Fruit fly (Drosophila melanogaster): Measurements from ENCODE around the gene CG8003.
A peak's percentile ranks its signal among the peaks of the same experiment; 100 is the strongest.

Gene CG8003

dm6 chr3L:10683899-10684340, 22.6 kb downstream of the CG8003 start (continued):
- peak; percentile 48 for TF ChIP-seq Nf-YA (GFP tag; IDR thresholded peaks at IDR 0.05)
- peak; percentile 79 for TF ChIP-seq CG11695 (GFP tag; IDR thresholded peaks at IDR 0.05)
- peak; percentile 62 for TF ChIP-seq unpg (GFP tag; optimal IDR thresholded peaks at IDR 0.05)
- TF ChIP-seq E2f1 (GFP tag; IDR thresholded peaks at IDR 0.05): peak; percentile 56
- TF ChIP-seq CG7839 (tag; optimal IDR thresholded peaks at IDR 0.05): peak; percentile 86
- TF ChIP-seq stc (GFP tag; IDR thresholded peaks at IDR 0.05): peak; percentile 68; the same call in 1 of the 2 replicates
- TF ChIP-seq al (GFP tag; IDR thresholded peaks at IDR 0.05): peak; percentile 59; the same call in 1 of the 2 replicates
- peak; percentile 48 for TF ChIP-seq Jarid2 (GFP tag; optimal IDR thresholded peaks at IDR 0.05)
- no peak for TF ChIP-seq z (GFP tag; IDR thresholded peaks at IDR 0.05)
- peak; percentile 66; the same call in 1 of the 2 replicates for TF ChIP-seq ara (GFP tag; IDR thresholded peaks at IDR 0.05)
- no peak for TF ChIP-seq Dip2 (GFP tag; IDR thresholded peaks at IDR 0.05)
- peak; percentile 72 for TF ChIP-seq CG4424 (GFP tag; optimal IDR thresholded peaks at IDR 0.05)
- peak; percentile 63 for TF ChIP-seq CG2712 (tag; optimal IDR thresholded peaks at IDR 0.05)
- TF ChIP-seq Vsx1 (GFP tag; optimal IDR thresholded peaks at IDR 0.05): peak; percentile 61
- peak; percentile 51 for TF ChIP-seq CG8944 (GFP tag; optimal IDR thresholded peaks at IDR 0.05)
- peak; percentile 16 for TF ChIP-seq CG1529 (GFP tag; optimal IDR thresholded peaks at IDR 0.05)
- no peak for TF ChIP-seq bigmax (GFP tag; optimal IDR thresholded peaks at IDR 0.05)
- TF ChIP-seq CG6272 (GFP tag; IDR thresholded peaks at IDR 0.05): peak; percentile 27; the same call in 1 of the 2 replicates
- TF ChIP-seq pzg (GFP tag; optimal IDR thresholded peaks at IDR 0.05): no peak
- peak; percentile 56; the same call in 2 of the 3 replicates for TF ChIP-seq B-H1 (GFP tag; IDR thresholded peaks at IDR 0.05)
- TF ChIP-seq CG8478 (optimal IDR thresholded peaks at IDR 0.05): no peak
- TF ChIP-seq tup (GFP tag; optimal IDR thresholded peaks at IDR 0.05): no peak
- TF ChIP-seq prd (optimal IDR thresholded peaks at IDR 0.05): no peak
- peak; percentile 82 for TF ChIP-seq prd (GFP tag; IDR thresholded peaks at IDR 0.05)
- TF ChIP-seq CG1832 (GFP tag; optimal IDR thresholded peaks at IDR 0.05): no peak
- TF ChIP-seq Dek (tag; optimal IDR thresholded peaks at IDR 0.05): peak; percentile 53
- no peak for TF ChIP-seq CG34376 (GFP tag; optimal IDR thresholded peaks at IDR 0.05)
- no peak for TF ChIP-seq Hand (GFP tag; optimal IDR thresholded peaks at IDR 0.05)
- TF ChIP-seq Gug (GFP tag; IDR thresholded peaks at IDR 0.05): peak; percentile 69; the same call in 2 of the 4 replicates
- TF ChIP-seq Awh (GFP tag; IDR thresholded peaks at IDR 0.05): peak; percentile 61; the same call in 1 of the 2 replicates
- TF ChIP-seq emc (GFP tag; optimal IDR thresholded peaks at IDR 0.05): peak; percentile 30
- TF ChIP-seq bsh (GFP tag; optimal IDR thresholded peaks at IDR 0.05): peak; percentile 12 to 16
- no peak for TF ChIP-seq psq (GFP tag; optimal IDR thresholded peaks at IDR 0.05)
- peak; percentile 58 for TF ChIP-seq CG8388 (GFP tag; optimal IDR thresholded peaks at IDR 0.05)
- TF ChIP-seq ase (GFP tag; IDR thresholded peaks at IDR 0.05): 0 out of 3 replicates have a peak, but pooled peaks have one; percentile 6
- TF ChIP-seq CG17612 (GFP tag; IDR thresholded peaks at IDR 0.05): peak; percentile 36; the same call in 1 of the 2 replicates
- peak; percentile 11 for TF ChIP-seq Sry-δ (GFP tag; optimal IDR thresholded peaks at IDR 0.05)
- TF ChIP-seq Dbx (GFP tag; IDR thresholded peaks at IDR 0.05): 0 out of 3 replicates have a peak, but pooled peaks have one; percentile 20
- peak; percentile 43; the same call in 1 of the 3 replicates for TF ChIP-seq croc (GFP tag; conservative IDR thresholded peaks at IDR 0.05)
- peak; percentile 22 for TF ChIP-seq CG1792 (GFP tag; optimal IDR thresholded peaks at IDR 0.05)
- TF ChIP-seq CG17802 (tag; optimal IDR thresholded peaks at IDR 0.05): peak; percentile 58
- no peak; the same call in 1 of the 2 replicates for TF ChIP-seq peb (GFP tag; IDR thresholded peaks at IDR 0.05)
- TF ChIP-seq eyg (GFP tag; optimal IDR thresholded peaks at IDR 0.05): peak; percentile 45
- TF ChIP-seq hb (GFP tag; IDR thresholded peaks at IDR 0.05; ENCODE audit: partially characterized antibody): no peak
- TF ChIP-seq Blimp-1 (GFP tag; optimal IDR thresholded peaks at IDR 0.05): peak; percentile 64
- peak; percentile 41 for TF ChIP-seq Myb (GFP tag; optimal IDR thresholded peaks at IDR 0.05)
- TF ChIP-seq org-1 (GFP tag; optimal IDR thresholded peaks at IDR 0.05): peak; percentile 60
- peak; percentile 22 for TF ChIP-seq Nf-YC (tag; optimal IDR thresholded peaks at IDR 0.05)
- no peak for TF ChIP-seq CG7271 (tag; optimal IDR thresholded peaks at IDR 0.05)
- peak; percentile 61 for TF ChIP-seq CG10654 (GFP tag; optimal IDR thresholded peaks at IDR 0.05)
- no peak for TF ChIP-seq Lhr (GFP tag; optimal IDR thresholded peaks at IDR 0.05)

All from whole organism, embryonic.